Fruit fly (Drosophila melanogaster): ENCODE results near the gene Zip99C.

The Zip99C gene

dm6 chr3R:29830925-29831324 lies 37.8 kb downstream of the Zip99C start (continued):
- TF ChIP-seq fd64A (GFP tag; optimal IDR thresholded peaks at IDR 0.05): peak; percentile 87
- no peak for TF ChIP-seq row (GFP tag; IDR thresholded peaks at IDR 0.05)
- TF ChIP-seq Dek (tag; optimal IDR thresholded peaks at IDR 0.05): no peak
- TF ChIP-seq Ets65A (GFP tag): no peak
- no peak for TF ChIP-seq D (optimal IDR thresholded peaks at IDR 0.05)
- TF ChIP-seq D (GFP tag; optimal IDR thresholded peaks at IDR 0.05): peak; percentile 64
- TF ChIP-seq CG2129 (GFP tag; IDR thresholded peaks at IDR 0.05; ENCODE audit: partially characterized antibody): no peak
- TF ChIP-seq CG2199 (GFP tag; IDR thresholded peaks at IDR 0.05): no peak
- no peak for TF ChIP-seq CG4360 (GFP tag; IDR thresholded peaks at IDR 0.05)
- TF ChIP-seq CG3847 (GFP tag; IDR thresholded peaks at IDR 0.05): no peak
- TF ChIP-seq Poxn (GFP tag; IDR thresholded peaks at IDR 0.05): no peak
- no peak for TF ChIP-seq Hr39 (optimal IDR thresholded peaks at IDR 0.05)
- TF ChIP-seq CG6689 (GFP tag; IDR thresholded peaks at IDR 0.05): no peak
- no peak for TF ChIP-seq CG8290 (GFP tag; optimal IDR thresholded peaks at IDR 0.05)
- no peak for TF ChIP-seq CG8290 (tag; optimal IDR thresholded peaks at IDR 0.05)
- no peak for TF ChIP-seq CG1647 (GFP tag; optimal IDR thresholded peaks at IDR 0.05)
- no peak for TF ChIP-seq HLH3B (GFP tag; IDR thresholded peaks at IDR 0.05)
- peak; percentile 82 for TF ChIP-seq kni (GFP tag; optimal IDR thresholded peaks at IDR 0.05)
- TF ChIP-seq CG16863 (GFP tag; optimal IDR thresholded peaks at IDR 0.05): no peak
- TF ChIP-seq Med (GFP tag): peak; percentile 73
- no peak for TF ChIP-seq CG10959 (GFP tag; IDR thresholded peaks at IDR 0.05)
- no peak for TF ChIP-seq wor (GFP tag; IDR thresholded peaks at IDR 0.05)
- TF ChIP-seq E2f2 (GFP tag; IDR thresholded peaks at IDR 0.05): no peak
- no peak for TF ChIP-seq sob (GFP tag; IDR thresholded peaks at IDR 0.05)
- TF ChIP-seq HmgD (GFP tag; optimal IDR thresholded peaks at IDR 0.05): no peak
- TF ChIP-seq exex (tag; optimal IDR thresholded peaks at IDR 0.05): no peak
- TF ChIP-seq sisA (GFP tag; IDR thresholded peaks at IDR 0.05): no peak
- no peak for TF ChIP-seq CG10462 (GFP tag; optimal IDR thresholded peaks at IDR 0.05)
- TF ChIP-seq Stat92E (GFP tag; optimal IDR thresholded peaks at IDR 0.05): peak in 1 of 3 experiments; percentile 29
- TF ChIP-seq Hand (GFP tag; optimal IDR thresholded peaks at IDR 0.05): no peak
- TF ChIP-seq seq (GFP tag; IDR thresholded peaks at IDR 0.05): no peak
- TF ChIP-seq MTF-1 (GFP tag; optimal IDR thresholded peaks at IDR 0.05; ENCODE audit: borderline replicate concordance): peak; percentile 85
- no peak for TF ChIP-seq CG2120 (GFP tag; optimal IDR thresholded peaks at IDR 0.05)
- peak; percentile 84 for TF ChIP-seq CG1233 (GFP tag; optimal IDR thresholded peaks at IDR 0.05)
- TF ChIP-seq CG42726 (GFP tag; IDR thresholded peaks at IDR 0.05; ENCODE audit: partially characterized antibody): no peak
- no peak for TF ChIP-seq Ptx1 (GFP tag; IDR thresholded peaks at IDR 0.05)
- no peak for TF ChIP-seq CG1792 (GFP tag; optimal IDR thresholded peaks at IDR 0.05)
- peak; percentile 66 for TF ChIP-seq CG8359 (GFP tag; optimal IDR thresholded peaks at IDR 0.05; ENCODE audit: borderline replicate concordance)
- no peak for TF ChIP-seq Opbp (GFP tag; IDR thresholded peaks at IDR 0.05; ENCODE audit: partially characterized antibody)
- TF ChIP-seq Aef1 (GFP tag; IDR thresholded peaks at IDR 0.05): no peak
- TF ChIP-seq CG4854 (GFP tag; optimal IDR thresholded peaks at IDR 0.05): no peak
- TF ChIP-seq CG16815 (GFP tag; optimal IDR thresholded peaks at IDR 0.05): no peak
- TF ChIP-seq trh (GFP tag; optimal IDR thresholded peaks at IDR 0.05): no peak
- TF ChIP-seq salm (tag; optimal IDR thresholded peaks at IDR 0.05): no peak
- TF ChIP-seq CG12769 (tag; optimal IDR thresholded peaks at IDR 0.05): no peak
- TF ChIP-seq lbe (GFP tag; optimal IDR thresholded peaks at IDR 0.05): no peak
- TF ChIP-seq CG9876 (GFP tag; optimal IDR thresholded peaks at IDR 0.05): no peak
- TF ChIP-seq Dp (GFP tag; optimal IDR thresholded peaks at IDR 0.05): no peak
- no peak for TF ChIP-seq hb (GFP tag; IDR thresholded peaks at IDR 0.05; ENCODE audit: partially characterized antibody)
- TF ChIP-seq az2 (GFP tag; optimal IDR thresholded peaks at IDR 0.05): no peak
- no peak for TF ChIP-seq CG7928 (GFP tag; optimal IDR thresholded peaks at IDR 0.05)
- TF ChIP-seq zfh2 (GFP tag; optimal IDR thresholded peaks at IDR 0.05): no peak
- TF ChIP-seq btn (GFP tag; optimal IDR thresholded peaks at IDR 0.05): no peak

Data from whole organism, embryonic.